Fruit fly (Drosophila melanogaster) whole organism, embryonic: Measurements from ENCODE around the gene MYPT-75D.

Experiments used
- BEAF-32 ChIP-seq: fragments of 200-800 bp; sonication (Bioruptor generic); optimal IDR thresholded peaks from 3 replicates; lab custom pipeline; 2017; ENCODE audit warnings: missing biosample characterization, missing genetic modification characterization, mild to moderate bottlenecking, moderate library complexity, missing genetic modification reagents
- CG11398 ChIP-seq: fragments of 200-800 bp; sonication (Bioruptor generic); optimal IDR thresholded peaks from 2 replicates; lab custom pipeline; 2016; ENCODE audit warnings: missing biosample characterization, missing genetic modification characterization
- CG11504 ChIP-seq: fragments of 200-800 bp; sonication (Bioruptor generic); optimal IDR thresholded peaks from 3 replicates; lab custom pipeline; 2019; ENCODE audit warnings: missing biosample characterization, mild to moderate bottlenecking, missing genetic modification characterization, moderate library complexity
- CG12659 ChIP-seq: fragments of 200-800 bp; sonication (Bioruptor generic); optimal IDR thresholded peaks from 3 replicates; lab custom pipeline; 2017; ENCODE audit warnings: mild to moderate bottlenecking, missing biosample characterization, missing genetic modification reagents, missing genetic modification characterization
- CG13287 ChIP-seq: fragments of 200-800 bp; sonication (Bioruptor generic); IDR thresholded peaks from 2 replicates; pipeline ENCODE4 v1.3.6; 2022; ENCODE audit warnings: missing biosample characterization, missing genetic modification characterization; ENCODE audit not compliant: partially characterized antibody
- CG13624 ChIP-seq: fragments of 200-800 bp; sonication (Bioruptor generic); optimal IDR thresholded peaks from 2 replicates; lab custom pipeline; 2016; ENCODE audit warnings: missing biosample characterization, missing genetic modification characterization
- CG14014 ChIP-seq: fragments of 200-800 bp; sonication (Bioruptor generic); IDR thresholded peaks from 2 replicates; pipeline ENCODE4 v1.3.6; 2022; ENCODE audit warnings: missing biosample characterization, missing genetic modification characterization
- CG14710 ChIP-seq: fragments of 200-800 bp; sonication (Bioruptor generic); optimal IDR thresholded peaks from 3 replicates; lab custom pipeline; 2019; ENCODE audit warnings: missing biosample characterization, mild to moderate bottlenecking, missing genetic modification characterization, moderate library complexity
- CG16813 ChIP-seq: fragments of 200-800 bp; sonication (Bioruptor generic); IDR thresholded peaks from 3 replicates; pipeline ENCODE4 v1.3.6; 2022; ENCODE audit warnings: missing biosample characterization, missing genetic modification characterization; ENCODE audit not compliant: partially characterized antibody
- CG17612 ChIP-seq: fragments of 200-800 bp; sonication (Bioruptor generic); IDR thresholded peaks from 2 replicates; pipeline ENCODE4 v1.3.6; 2022; ENCODE audit warnings: missing biosample characterization, missing genetic modification characterization
- CG17829 ChIP-seq: fragments of 200-800 bp; optimal IDR thresholded peaks from 2 replicates; lab custom pipeline; 2019; ENCODE audit warnings: missing biosample characterization, mild to moderate bottlenecking, missing genetic modification characterization, moderate library complexity
- CG2116 ChIP-seq: fragments of 200-800 bp; sonication (Bioruptor generic); optimal IDR thresholded peaks from 3 replicates; lab custom pipeline; 2018; ENCODE audit warnings: missing biosample characterization, mild to moderate bottlenecking, missing genetic modification characterization
- CG2199 ChIP-seq: fragments of 200-800 bp; sonication (Bioruptor generic); IDR thresholded peaks from 3 replicates; pipeline ENCODE4 v1.3.6; 2022; ENCODE audit warnings: missing biosample characterization, missing genetic modification characterization
- CG34422 ChIP-seq: fragments of 200-800 bp; sonication (Bioruptor generic); IDR thresholded peaks from 3 replicates; pipeline ENCODE4 v1.3.6; 2022; ENCODE audit warnings: missing biosample characterization, missing genetic modification characterization
- CG42726 ChIP-seq: fragments of 200-800 bp; sonication (Bioruptor generic); IDR thresholded peaks from 2 replicates; pipeline ENCODE4 v1.3.6; 2022; ENCODE audit warnings: missing biosample characterization, missing genetic modification characterization; ENCODE audit not compliant: partially characterized antibody
- CG6791 ChIP-seq: fragments of 200-800 bp; sonication (Bioruptor generic); IDR thresholded peaks from 3 replicates; pipeline ENCODE4 v1.3.6; 2022; ENCODE audit warnings: missing biosample characterization, missing genetic modification characterization; ENCODE audit not compliant: partially characterized antibody
- CG9797 ChIP-seq: fragments of 200-800 bp; sonication (Bioruptor generic); optimal IDR thresholded peaks from 3 replicates; lab custom pipeline; 2018; ENCODE audit warnings: missing biosample characterization, mild to moderate bottlenecking, missing genetic modification characterization
- CHES-1-like ChIP-seq: fragments of 200-800 bp; sonication (Bioruptor generic); optimal IDR thresholded peaks from 2 replicates; lab custom pipeline; 2016; ENCODE audit warnings: missing biosample characterization, missing genetic modification characterization
- CTCF ChIP-seq: fragments of 200-800 bp; sonication (Bioruptor generic); optimal IDR thresholded peaks from 2 replicates; lab custom pipeline; 2017; ENCODE audit warnings: missing biosample characterization, mild to moderate bottlenecking, missing genetic modification characterization, moderate library complexity
- CrebB ChIP-seq: fragments of 200-800 bp; sonication (Bioruptor generic); optimal IDR thresholded peaks from 3 replicates; lab custom pipeline; 2018; ENCODE audit warnings: missing biosample characterization, mild to moderate bottlenecking, missing genetic modification characterization
- Dp ChIP-seq: fragments of 200-800 bp; sonication (Bioruptor generic); optimal IDR thresholded peaks from 2 replicates; lab custom pipeline; 2018; ENCODE audit warnings: missing biosample characterization, mild to moderate bottlenecking, missing genetic modification characterization, moderate library complexity
- E2f2 ChIP-seq: fragments of 200-800 bp; sonication (Bioruptor generic); IDR thresholded peaks from 2 replicates; pipeline ENCODE4 v1.3.6; 2022; ENCODE audit warnings: missing biosample characterization, missing genetic modification characterization
- Ets97D ChIP-seq: fragments of 200-800 bp; sonication (Bioruptor generic); optimal IDR thresholded peaks from 3 replicates; lab custom pipeline; 2016; ENCODE audit warnings: missing biosample characterization, missing genetic modification characterization
- HmgD ChIP-seq: fragments of 200-800 bp; sonication (Bioruptor generic); optimal IDR thresholded peaks from 3 replicates; lab custom pipeline; 2016; ENCODE audit warnings: missing biosample characterization, missing genetic modification characterization
- HmgZ ChIP-seq: fragments of 200-800 bp; sonication (Bioruptor generic); optimal IDR thresholded peaks from 2 replicates; lab custom pipeline; 2018; ENCODE audit warnings: missing biosample characterization, mild to moderate bottlenecking, missing genetic modification characterization
- Lhr ChIP-seq: fragments of 200-800 bp; sonication (Bioruptor generic); optimal IDR thresholded peaks from 3 replicates; lab custom pipeline; 2017; ENCODE audit warnings: mild to moderate bottlenecking, missing biosample characterization, missing genetic modification reagents, missing genetic modification characterization
- MBD-R2 ChIP-seq: fragments of 200-800 bp; sonication (Bioruptor generic); IDR thresholded peaks from 2 replicates; pipeline ENCODE4 v1.3.6; 2022; ENCODE audit warnings: missing biosample characterization, missing genetic modification characterization
- MESR4 ChIP-seq: fragments of 200-800 bp; sonication (Bioruptor generic); optimal IDR thresholded peaks from 2 replicates; lab custom pipeline; 2018; ENCODE audit warnings: missing biosample characterization, mild to moderate bottlenecking, missing genetic modification characterization, moderate library complexity
- Med ChIP-seq: fragments of 200-800 bp; sonication (Bioruptor generic); peaks from one replicate; lab custom pipeline; 2016; ENCODE audit warnings: missing biosample characterization, missing genetic modification characterization, mild to moderate bottlenecking, inconsistent platforms, moderate library complexity
- Myb ChIP-seq: fragments of 200-800 bp; sonication (Bioruptor generic); optimal IDR thresholded peaks from 2 replicates; lab custom pipeline; 2016; ENCODE audit warnings: missing biosample characterization, missing genetic modification characterization
- Nf-YC ChIP-seq: fragments of 200-800 bp; optimal IDR thresholded peaks from 3 replicates; lab custom pipeline; 2019; ENCODE audit warnings: missing biosample characterization, mild to moderate bottlenecking, missing genetic modification characterization, moderate library complexity
- Opbp ChIP-seq: fragments of 200-800 bp; sonication (Bioruptor generic); IDR thresholded peaks from 3 replicates; pipeline ENCODE4 v1.3.6; 2022; ENCODE audit warnings: missing biosample characterization, missing genetic modification characterization; ENCODE audit not compliant: partially characterized antibody
- Rfx ChIP-seq: fragments of 200-800 bp; sonication (Bioruptor generic); IDR thresholded peaks from 2 replicates; pipeline ENCODE4 v1.3.6; 2022; ENCODE audit warnings: missing biosample characterization, missing genetic modification characterization
- Xbp1 ChIP-seq: fragments of 200-800 bp; sonication (Bioruptor generic); optimal IDR thresholded peaks from 3 replicates; lab custom pipeline; 2016; ENCODE audit warnings: missing biosample characterization, mild to moderate bottlenecking, missing genetic modification characterization
- amos ChIP-seq: fragments of 200-800 bp; sonication (Bioruptor generic); IDR thresholded peaks from 2 replicates; pipeline ENCODE4 v1.3.6; 2022; ENCODE audit warnings: missing biosample characterization, missing genetic modification characterization; ENCODE audit not compliant: partially characterized antibody
- ato ChIP-seq: fragments of 200-800 bp; sonication (Bioruptor generic); IDR thresholded peaks from 2 replicates; pipeline ENCODE4 v1.3.6; 2022; ENCODE audit warnings: missing biosample characterization, missing genetic modification characterization; ENCODE audit not compliant: partially characterized antibody
- bbx ChIP-seq: fragments of 200-800 bp; sonication (Bioruptor generic); IDR thresholded peaks from 2 replicates; pipeline ENCODE4 v1.3.6; 2022; ENCODE audit warnings: missing biosample characterization, missing genetic modification characterization; ENCODE audit not compliant: partially characterized antibody
- bigmax ChIP-seq: fragments of 200-800 bp; sonication (Bioruptor generic); optimal IDR thresholded peaks from 2 replicates; lab custom pipeline; 2018; ENCODE audit warnings: missing biosample characterization, mild to moderate bottlenecking, missing genetic modification characterization
- ci ChIP-seq: fragments of 200-800 bp; sonication (Bioruptor generic); IDR thresholded peaks from 3 replicates; pipeline ENCODE4 v1.3.6; 2022; ENCODE audit warnings: missing biosample characterization, missing genetic modification characterization
- crc ChIP-seq: fragments of 200-800 bp; sonication (Bioruptor generic); optimal IDR thresholded peaks from 2 replicates; lab custom pipeline; 2016; ENCODE audit warnings: missing biosample characterization, missing genetic modification characterization
- crp ChIP-seq, 2 experiments: fragments of 200-800 bp; sonication (Bioruptor generic); optimal IDR thresholded peaks; 2 replicates in 1 of 2; 3 replicates in 1 of 2; lab custom pipeline; 2017; ENCODE audit warnings: missing biosample characterization in 2 of 2, missing genetic modification characterization in 2 of 2, mild to moderate bottlenecking in 1 of 2, moderate library complexity in 1 of 2
- gfzf ChIP-seq: fragments of 200-800 bp; sonication (Bioruptor generic); optimal IDR thresholded peaks from 2 replicates; lab custom pipeline; 2016; ENCODE audit warnings: missing biosample characterization, mild to moderate bottlenecking, missing genetic modification characterization, moderate library complexity
- ken ChIP-seq: fragments of 200-800 bp; sonication (Bioruptor generic); IDR thresholded peaks from 3 replicates; pipeline ENCODE4 v1.3.6; 2022; ENCODE audit warnings: missing biosample characterization, missing genetic modification characterization
- nerfin-1 ChIP-seq: fragments of 200-800 bp; sonication (Bioruptor generic); optimal IDR thresholded peaks from 3 replicates; lab custom pipeline; 2019; ENCODE audit warnings: missing biosample characterization, mild to moderate bottlenecking, missing genetic modification characterization, moderate library complexity
- pnt ChIP-seq: fragments of 200-800 bp; sonication (Bioruptor generic); optimal IDR thresholded peaks from 3 replicates; lab custom pipeline; 2016; ENCODE audit warnings: missing biosample characterization, missing genetic modification characterization
- pzg ChIP-seq: fragments of 200-800 bp; sonication (Bioruptor generic); optimal IDR thresholded peaks from 3 replicates; lab custom pipeline; 2018; ENCODE audit warnings: missing biosample characterization, mild to moderate bottlenecking, missing genetic modification characterization, moderate library complexity
- sna ChIP-seq: fragments of 200-800 bp; sonication (Bioruptor generic); IDR thresholded peaks from 2 replicates; pipeline ENCODE4 v1.3.6; 2022; ENCODE audit warnings: missing biosample characterization, missing genetic modification characterization; ENCODE audit not compliant: partially characterized antibody
- stwl ChIP-seq: fragments of 200-800 bp; sonication (Bioruptor generic); optimal IDR thresholded peaks from 3 replicates; lab custom pipeline; 2018; ENCODE audit warnings: missing biosample characterization, mild to moderate bottlenecking, missing genetic modification characterization, moderate library complexity
- yki ChIP-seq: fragments of >200 bp; optimal IDR thresholded peaks from 3 replicates; lab custom pipeline; 2018

MYPT-75D gene

dm6 chr3L:18667115-18667514 lies 41.4 kb downstream of the MYPT-75D start, which contains the start of gene CG42495:
Gene CG42495, plus strand, starts transcription at chr3L:18667361.
- TF ChIP-seq CG11504 (tag; lab: Kevin White, UChicago) (peak; percentile 85), HmgD (GFP tag; lab: Kevin White, UChicago) (peak; percentile 16), Med (GFP tag; lab: Kevin White, UChicago) (peak; percentile 66), CG17612 (GFP tag; lab: Robert Waterston, UW) (no peak), HmgZ (tag; lab: Kevin White, UChicago) (peak; percentile 18), Opbp (GFP tag; lab: Robert Waterston, UW) (peak; percentile 46; the same call in 2 of the 3 replicates), CG2116 (GFP tag; lab: Kevin White, UChicago) (peak; percentile 28), CG13624 (GFP tag; lab: Kevin White, UChicago) (peak; percentile 6), CG17829 (tag; lab: Kevin White, UChicago) (peak; percentile 10), CHES-1-like (GFP tag; lab: Kevin White, UChicago) (peak; percentile 9), CG13287 (GFP tag; lab: Robert Waterston, UW) (peak; percentile 47; the same call in 1 of the 2 replicates), nerfin-1 (peak; percentile 30), CrebB (tag; lab: Kevin White, UChicago) (peak; percentile 8), CG9797 (GFP tag; lab: Kevin White, UChicago) (peak; percentile 7), CG14710 (tag; lab: Kevin White, UChicago) (peak; percentile 25), bigmax (GFP tag; lab: Kevin White, UChicago) (no peak), BEAF-32 (GFP tag; lab: Kevin White, UChicago) (peak; percentile 22), ken (GFP tag; lab: Robert Waterston, UW) (no peak), CG42726 (GFP tag; lab: Robert Waterston, UW) (peak; percentile 24; the same call in 1 of the 2 replicates), crc (GFP tag; lab: Kevin White, UChicago) (no peak), CG2199 (GFP tag; lab: Robert Waterston, UW) (0 out of 3 replicates have a peak, but pooled peaks have one; percentile 12), yki (lab: Kevin White, UChicago) (no peak), ci (GFP tag; lab: Robert Waterston, UW) (peak; percentile 51; the same call in 1 of the 3 replicates), pzg (GFP tag; lab: Kevin White, UChicago) (peak; percentile 78), CTCF (GFP tag; lab: Kevin White, UChicago) (peak; percentile 97), Nf-YC (tag; lab: Kevin White, UChicago) (no peak), CG12659 (GFP tag; lab: Kevin White, UChicago) (peak; percentile 38), CG34422 (peak; percentile 13; the same call in 1 of the 3 replicates), ato (GFP tag; lab: Robert Waterston, UW) (0 out of 2 replicates have a peak, but pooled peaks have one; percentile 20), pnt (GFP tag; lab: Kevin White, UChicago) (no peak), E2f2 (GFP tag; lab: Robert Waterston, UW) (peak; percentile 100), MBD-R2 (peak; percentile 94), CG16813 (GFP tag; lab: Robert Waterston, UW) (0 out of 3 replicates have a peak, but pooled peaks have one; percentile 34), Myb (peak; percentile 41), sna (0 out of 2 replicates have a peak, but pooled peaks have one; percentile 34), MESR4 (peak; percentile 11), stwl (peak; percentile 74), CG6791 (GFP tag; lab: Robert Waterston, UW) (peak; percentile 56; the same call in 1 of the 3 replicates), Ets97D (peak; percentile 25), CG11398 (GFP tag; lab: Kevin White, UChicago) (no peak), bbx (peak; percentile 22; the same call in 1 of the 2 replicates), crp (GFP tag; optimal IDR thresholded peaks at IDR 0.05; lab: Kevin White, UChicago) (peak; percentile 93 to 99), Dp (peak; percentile 99), amos (GFP tag; lab: Robert Waterston, UW) (peak; percentile 21; the same call in 1 of the 2 replicates), gfzf (GFP tag; lab: Kevin White, UChicago) (peak; percentile 22), CG14014 (GFP tag; lab: Robert Waterston, UW) (no peak), Xbp1 (GFP tag; lab: Kevin White, UChicago) (peak; percentile 3), Rfx (0 out of 2 replicates have a peak, but pooled peaks have one; percentile 44), Lhr (GFP tag; lab: Kevin White, UChicago) (peak; percentile 22)
